Worm (Caenorhabditis elegans) whole organism, dauer: ENCODE data around the gene rps-18.

Source experiments
- unc-62 ChIP-seq: sonication (generic microtip); optimal IDR thresholded peaks from 2 replicates; lab custom pipeline; 2017; ENCODE audit warnings: missing biosample characterization, missing genetic modification reagents, missing genetic modification characterization

Gene rps-18

ce11 chrIV:14869844-14870433, 44.5 kb downstream of the rps-18 start:
- no peak for TF ChIP-seq unc-62 (GFP tag; lab: Kevin White, UChicago)

ce11 chrIV:14872320-14872719, 46.8 kb downstream of the rps-18 start:
- no peak for TF ChIP-seq unc-62 (GFP tag; lab: Kevin White, UChicago)

- no peak for TF ChIP-seq unc-62 (GFP tag; lab: Kevin White, UChicago)
Measured at ce11 chrIV:14874926-14875570, 49.6 kb downstream of the rps-18 start.
